Fruit fly (Drosophila melanogaster) whole organism, wandering third instar larva: ENCODE results near the gene Mco1.
A peak's percentile ranks its signal among the peaks of the same experiment; 100 is the strongest.

Source experiments
- Abd-B ChIP-seq: fragments of >200 bp; optimal IDR thresholded peaks from 2 replicates; lab custom pipeline; 2017; ENCODE audit warnings: missing biosample characterization, missing genetic modification characterization
- CG32264 ChIP-seq: fragments of 200-800 bp; sonication (Bioruptor generic); optimal IDR thresholded peaks from 2 replicates; lab custom pipeline; 2016; ENCODE audit warnings: missing biosample characterization, missing genetic modification characterization
- CG9705 ChIP-seq: fragments of 200-800 bp; sonication (Bioruptor generic); optimal IDR thresholded peaks from 2 replicates; lab custom pipeline; 2018; ENCODE audit warnings: missing biosample characterization, mild to moderate bottlenecking, missing genetic modification characterization
- CrebA ChIP-seq: fragments of 200-800 bp; sonication (Bioruptor generic); optimal IDR thresholded peaks from 2 replicates; lab custom pipeline; 2016; ENCODE audit warnings: missing biosample characterization, mild to moderate bottlenecking, missing genetic modification characterization, borderline replicate concordance
- Dfd ChIP-seq: fragments of >200 bp; optimal IDR thresholded peaks from 2 replicates; lab custom pipeline; 2017; ENCODE audit warnings: missing biosample characterization, missing genetic modification characterization
- Dif ChIP-seq: fragments of 200-275, 200-300 bp; sonication (Bioruptor generic); optimal IDR thresholded peaks from 2 replicates; lab custom pipeline; 2018; ENCODE audit warnings: missing biosample characterization, missing genetic modification characterization; ENCODE audit not compliant: partially characterized antibody
- GATAd ChIP-seq: sonication (Bioruptor generic); optimal IDR thresholded peaks from 2 replicates; lab custom pipeline; 2016; ENCODE audit warnings: missing biosample characterization, missing genetic modification characterization
- HLH106 ChIP-seq: fragments of 200-800 bp; optimal IDR thresholded peaks from 3 replicates; lab custom pipeline; 2019; ENCODE audit warnings: missing biosample characterization, mild to moderate bottlenecking, missing genetic modification characterization, moderate library complexity
- Hnf4 ChIP-seq: fragments of 200-800 bp; sonication (Bioruptor generic); optimal IDR thresholded peaks from 2 replicates; lab custom pipeline; 2016; ENCODE audit warnings: missing biosample characterization, mild to moderate bottlenecking, missing genetic modification characterization
- Hr78 ChIP-seq: fragments of >200 bp; optimal IDR thresholded peaks from 2 replicates; lab custom pipeline; 2017; ENCODE audit warnings: missing biosample characterization, missing genetic modification characterization
- Hr83 ChIP-seq: fragments of 200-300 bp; sonication (Bioruptor generic); optimal IDR thresholded peaks from 2 replicates; lab custom pipeline; 2016; ENCODE audit warnings: missing biosample characterization, mild to moderate bottlenecking, missing genetic modification characterization, moderate library complexity; ENCODE audit not compliant: poor library complexity, severe bottlenecking
- Mio ChIP-seq: sonication (Bioruptor generic); optimal IDR thresholded peaks from 2 replicates; lab custom pipeline; 2016; ENCODE audit warnings: missing biosample characterization, missing genetic modification characterization
- Myc ChIP-seq: fragments of >200 bp; optimal IDR thresholded peaks from 2 replicates; lab custom pipeline; 2017
- OdsH ChIP-seq: fragments of 200-800 bp; sonication (Bioruptor generic); optimal IDR thresholded peaks from 2 replicates; lab custom pipeline; 2016; ENCODE audit warnings: missing biosample characterization, mild to moderate bottlenecking, missing genetic modification characterization
- Rel ChIP-seq, 2 experiments: fragments of 200-800 bp; sonication (Bioruptor generic) in 1 of 2; optimal IDR thresholded peaks; 2 replicates in 1 of 2; 3 replicates in 1 of 2; lab custom pipeline; 2016 to 2019; ENCODE audit warnings: mild to moderate bottlenecking in 2 of 2, missing biosample characterization in 2 of 2, missing genetic modification characterization in 2 of 2, moderate library complexity in 1 of 2
- Sp1 ChIP-seq: fragments of 200-800 bp; sonication (Bioruptor generic); optimal IDR thresholded peaks from 3 replicates; lab custom pipeline; 2019; ENCODE audit warnings: missing biosample characterization, mild to moderate bottlenecking, missing genetic modification characterization, moderate library complexity
- Vsx2 ChIP-seq: fragments of 200-300, 225-300 bp; sonication (Bioruptor generic); optimal IDR thresholded peaks from 2 replicates; lab custom pipeline; 2018; ENCODE audit warnings: missing biosample characterization, missing genetic modification characterization; ENCODE audit not compliant: partially characterized antibody
- brk ChIP-seq: fragments of 200-800 bp; sonication (Bioruptor generic); optimal IDR thresholded peaks from 2 replicates; lab custom pipeline; 2016; ENCODE audit warnings: missing biosample characterization, mild to moderate bottlenecking, missing genetic modification characterization
- dl ChIP-seq, 2 experiments: fragments of 175-275, 200-275 bp in 1 of 2; fragments of 200-275 bp in 1 of 2; sonication (Bioruptor generic); optimal IDR thresholded peaks; lab custom pipeline; 2018; ENCODE audit warnings: mild to moderate bottlenecking in 2 of 2, missing biosample characterization in 2 of 2, missing genetic modification characterization in 2 of 2, moderate library complexity in 2 of 2; ENCODE audit not compliant: partially characterized antibody in 2 of 2, insufficient read depth in 1 of 2
- dsf ChIP-seq: sonication (Bioruptor generic); optimal IDR thresholded peaks from 2 replicates; lab custom pipeline; 2016; ENCODE audit warnings: missing biosample characterization, missing genetic modification characterization, borderline replicate concordance
- ey ChIP-seq: fragments of 200-800 bp; sonication (Bioruptor generic); optimal IDR thresholded peaks from 2 replicates; lab custom pipeline; 2016; ENCODE audit warnings: missing biosample characterization, missing genetic modification characterization
- foxo ChIP-seq, 2 experiments: fragments of 200-800 bp; sonication (Bioruptor generic); optimal IDR thresholded peaks; 2 replicates in 1 of 2; 3 replicates in 1 of 2; lab custom pipeline; 2016 to 2017; ENCODE audit warnings: missing biosample characterization in 2 of 2, missing genetic modification characterization in 2 of 2
- fru ChIP-seq: fragments of 200-800 bp; sonication (Bioruptor generic); optimal IDR thresholded peaks from 3 replicates; lab custom pipeline; 2016; ENCODE audit warnings: missing biosample characterization, mild to moderate bottlenecking, missing genetic modification characterization
- h ChIP-seq: fragments of 200-800 bp; sonication (Bioruptor generic); optimal IDR thresholded peaks from 3 replicates; lab custom pipeline; 2016; ENCODE audit warnings: missing biosample characterization, mild to moderate bottlenecking, missing genetic modification characterization
- jim ChIP-seq: fragments of 175-275, 200-325 bp; sonication (Bioruptor generic); optimal IDR thresholded peaks from 2 replicates; lab custom pipeline; 2016; ENCODE audit warnings: missing biosample characterization, mild to moderate bottlenecking, missing genetic modification characterization
- psq ChIP-seq: fragments of 200-800 bp; sonication (Bioruptor generic); optimal IDR thresholded peaks from 3 replicates; lab custom pipeline; 2017; ENCODE audit warnings: missing biosample characterization, mild to moderate bottlenecking, missing genetic modification characterization, moderate library complexity
- rgr ChIP-seq: fragments of 200-800 bp; sonication (Bioruptor generic); optimal IDR thresholded peaks from 3 replicates; lab custom pipeline; 2016; ENCODE audit warnings: missing biosample characterization, mild to moderate bottlenecking, missing genetic modification characterization
- sage ChIP-seq: fragments of 200-800 bp; sonication (Bioruptor generic); optimal IDR thresholded peaks from 2 replicates; lab custom pipeline; 2016; ENCODE audit warnings: missing biosample characterization, mild to moderate bottlenecking, missing genetic modification characterization
- tai ChIP-seq: sonication (Bioruptor generic); optimal IDR thresholded peaks from 2 replicates; lab custom pipeline; 2016; ENCODE audit warnings: missing biosample characterization, missing genetic modification characterization

Gene Mco1

DNA sequence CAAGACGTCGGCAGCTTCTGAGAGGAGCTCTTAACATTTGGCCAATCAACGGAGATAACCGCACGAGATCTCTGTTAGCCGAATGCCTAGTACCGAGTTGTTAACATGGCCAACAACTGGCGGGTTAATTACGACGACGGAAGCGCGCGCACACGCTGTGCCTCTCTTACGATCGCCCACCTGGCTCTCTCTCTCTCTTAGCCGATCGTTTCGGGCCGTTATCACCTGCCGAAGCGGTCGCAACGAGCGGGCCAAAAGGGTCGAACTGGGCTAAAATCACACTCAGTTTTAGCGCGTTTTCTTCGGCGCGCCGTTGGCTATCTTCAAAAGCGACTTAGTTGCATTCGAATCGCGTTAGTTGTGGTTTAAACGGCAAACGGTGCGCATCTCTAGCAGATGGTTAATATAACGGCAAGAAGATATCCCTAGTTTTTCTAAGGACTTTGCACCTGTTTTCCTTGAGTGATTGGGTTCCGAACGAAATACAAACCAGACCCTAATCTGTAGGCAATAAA is at the start of gene Mco1:
Gene Mco1 (plus strand): TSS at position 345 of the 515 bp plus-strand sequence.
- no peak for TF ChIP-seq GATAd (GFP tag; lab: Kevin White, UChicago)
- TF ChIP-seq Hnf4 (GFP tag; lab: Kevin White, UChicago), result no peak
- TF ChIP-seq Dif, result peak; percentile 45
- TF ChIP-seq jim, result no peak
- no peak for TF ChIP-seq HLH106 (tag; lab: Kevin White, UChicago)
- no peak for TF ChIP-seq h
- no peak for TF ChIP-seq foxo (GFP tag; optimal IDR thresholded peaks at IDR 0.05; lab: Kevin White, UChicago)
- no peak for TF ChIP-seq brk (GFP tag; lab: Kevin White, UChicago)
- TF ChIP-seq dl (GFP tag; optimal IDR thresholded peaks at IDR 0.05; lab: Kevin White, UChicago; ENCODE audit: insufficient read depth in 1 of 2, partially characterized antibody in 2 of 2), result peak in 1 of 2 experiments; percentile 30
- TF ChIP-seq Vsx2 (GFP tag; lab: Kevin White, UChicago), result no peak
- TF ChIP-seq, all 38 proteins: peak for 2

DNA sequence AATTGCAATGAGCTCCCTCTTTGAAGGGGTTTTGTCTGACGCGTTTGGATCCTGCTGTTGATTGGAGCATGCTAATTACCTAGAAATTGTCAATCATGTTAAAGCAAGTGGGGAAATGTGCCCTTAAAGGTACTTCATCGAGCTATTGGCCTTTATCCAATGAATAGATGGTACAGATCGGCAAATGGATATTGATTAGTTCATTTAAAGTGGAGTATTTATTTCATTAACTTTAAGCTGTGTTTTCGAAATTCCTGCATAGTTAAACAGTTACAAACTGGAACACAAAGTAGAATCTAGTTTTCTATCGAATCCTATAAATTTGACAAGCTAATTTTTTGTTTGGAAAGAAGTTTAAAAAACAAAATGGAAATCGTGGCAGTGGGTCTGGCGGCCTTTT is 49.0 kb upstream of the Mco1 start, which contains the start of gene CG34181:
Gene CG34181 (plus strand): TSS at position 301 of the 400 bp plus-strand sequence.
- TF ChIP-seq Abd-B (GFP tag; lab: Kevin White, UChicago) (no peak), HLH106 (tag; lab: Kevin White, UChicago) (no peak), Sp1 (GFP tag; lab: Kevin White, UChicago) (no peak), CrebA (GFP tag; lab: Kevin White, UChicago) (no peak), Hr78 (GFP tag; lab: Kevin White, UChicago) (no peak), fru (GFP tag; lab: Kevin White, UChicago) (no peak), Hnf4 (GFP tag; lab: Kevin White, UChicago) (no peak), CG9705 (GFP tag; lab: Kevin White, UChicago) (no peak), tai (GFP tag; lab: Kevin White, UChicago) (no peak), sage (GFP tag; lab: Kevin White, UChicago) (no peak), Hr83 (GFP tag; lab: Kevin White, UChicago) (no peak), foxo (GFP tag; optimal IDR thresholded peaks at IDR 0.05; lab: Kevin White, UChicago) (no peak), OdsH (GFP tag; lab: Kevin White, UChicago) (no peak), Mio (no peak), ey (no peak), CG32264 (GFP tag; lab: Kevin White, UChicago) (no peak), psq (GFP tag; lab: Kevin White, UChicago) (no peak)

DNA sequence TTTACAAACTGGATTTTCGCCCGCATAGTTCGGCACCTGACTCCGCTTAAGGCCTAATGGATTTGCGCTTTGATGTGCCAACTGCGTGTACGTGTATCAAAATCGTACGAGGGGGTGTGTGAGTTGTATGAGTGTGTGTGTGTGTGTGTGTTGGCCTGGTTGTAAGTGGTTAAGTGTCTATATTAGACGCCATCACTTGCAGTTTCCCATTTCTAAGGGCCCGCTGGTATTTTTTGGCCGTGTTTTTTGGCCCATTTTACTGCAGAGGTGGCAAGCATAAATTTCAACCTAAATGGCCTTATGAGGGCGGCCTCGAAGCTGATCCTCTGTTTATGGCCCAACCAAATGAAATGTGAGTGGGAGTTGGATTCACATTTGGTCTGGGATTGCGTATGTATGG is 46.7 kb upstream of the Mco1 start:
- peak; percentile 62 for TF ChIP-seq Dfd
- TF ChIP-seq dsf (GFP tag; lab: Kevin White, UChicago), result no peak
- no peak for TF ChIP-seq Hnf4 (GFP tag; lab: Kevin White, UChicago)

DNA sequence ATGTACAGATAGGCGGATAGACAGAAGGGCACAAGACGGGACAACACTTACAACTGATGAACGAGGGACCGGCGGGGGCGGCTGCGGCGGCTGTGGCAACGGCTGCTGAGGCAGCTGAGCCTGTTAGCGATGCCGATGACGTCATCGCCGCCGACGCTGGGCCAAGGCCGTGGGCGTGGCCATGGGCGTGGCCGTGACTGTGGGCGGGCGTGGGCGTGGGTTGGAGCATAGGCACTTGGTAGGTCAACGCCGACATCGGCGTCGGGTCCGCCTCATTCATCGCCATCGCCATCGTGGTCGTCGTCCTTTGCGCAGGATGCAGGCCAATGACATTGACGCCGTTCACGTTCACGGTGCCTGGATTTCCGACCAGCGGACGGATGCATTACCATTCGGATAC is 38.6 kb upstream of the Mco1 start:
- TF ChIP-seq ey (no peak), Dfd (peak; percentile 1)

DNA sequence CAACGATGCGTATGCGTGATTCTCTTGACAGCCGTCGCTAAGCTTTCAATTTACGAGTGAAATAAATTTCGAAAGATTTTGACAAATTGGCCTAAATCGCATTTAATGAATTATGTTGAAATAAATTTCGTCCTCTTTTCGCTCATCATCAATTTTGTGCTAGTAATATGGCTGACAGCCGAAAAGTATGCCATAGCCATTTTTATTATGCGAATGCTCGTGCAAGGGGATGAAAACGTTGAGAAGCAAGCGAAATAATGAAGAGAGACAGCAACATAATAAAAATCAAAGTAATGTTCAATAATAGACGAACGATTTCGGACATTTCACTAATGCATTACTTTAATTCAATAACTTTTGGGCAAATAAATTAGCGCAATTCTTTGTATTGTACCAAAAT is 30.1 kb upstream of the Mco1 start:
- TF ChIP-seq h (no peak), GATAd (GFP tag; lab: Kevin White, UChicago) (no peak), Rel (GFP tag; optimal IDR thresholded peaks at IDR 0.05; lab: Kevin White, UChicago) (no peak), Rel (tag; optimal IDR thresholded peaks at IDR 0.05; lab: Kevin White, UChicago) (no peak)

DNA sequence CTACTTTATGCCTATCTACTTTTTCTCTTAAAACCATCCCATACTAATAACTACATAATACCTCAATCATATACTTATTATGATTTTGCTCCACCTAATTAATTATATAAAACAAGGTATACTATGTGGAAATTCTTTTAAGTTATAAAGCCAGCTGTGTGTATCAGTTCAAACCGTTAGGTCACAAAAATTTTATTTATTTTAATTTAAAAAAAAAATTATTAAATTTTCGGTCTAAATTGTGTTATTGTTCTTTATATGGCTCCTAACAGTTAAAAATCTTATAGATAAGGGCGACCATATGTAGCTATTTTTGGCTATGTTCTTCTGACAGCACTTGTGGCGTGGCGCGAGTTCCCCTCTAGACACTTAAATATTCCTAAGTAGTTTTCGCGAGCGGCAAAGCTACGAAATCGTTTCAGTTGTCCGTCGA is 29.1 kb upstream of the Mco1 start, which contains the start of gene Aldh:
Gene Aldh (plus strand): TSS at position 150 of the 433 bp plus-strand sequence.
- TF ChIP-seq Myc (lab: Kevin White, UChicago) (peak; percentile 30), Vsx2 (GFP tag; lab: Kevin White, UChicago) (no peak), rgr (GFP tag; lab: Kevin White, UChicago) (peak; percentile 20)
